Fruit fly (Drosophila melanogaster): Measurements from ENCODE around the gene CG43736.

The CG43736 gene

dm6 chrX:6859756-6860412, 3.8 kb upstream of the CG43736 start (continued):
- TF ChIP-seq pan (optimal IDR thresholded peaks at IDR 0.05) (no peak), pan (GFP tag; optimal IDR thresholded peaks at IDR 0.05 in 1 of 2, IDR thresholded peaks at IDR 0.05 in 1 of 2) (peak in 1 of 2 experiments; percentile 71), pros (GFP tag; optimal IDR thresholded peaks at IDR 0.05) (no peak), CG11398 (GFP tag; optimal IDR thresholded peaks at IDR 0.05) (peak; percentile 45), chinmo (GFP tag; IDR thresholded peaks at IDR 0.05; ENCODE audit: partially characterized antibody) (peak; percentile 83; the same call in 2 of the 4 replicates), ssp (GFP tag; IDR thresholded peaks at IDR 0.05) (peak; percentile 69), CG2129 (GFP tag; IDR thresholded peaks at IDR 0.05; ENCODE audit: partially characterized antibody) (no peak), Eip74EF (GFP tag; optimal IDR thresholded peaks at IDR 0.05) (peak in 1 of 2 experiments; percentile 93), ap (GFP tag; IDR thresholded peaks at IDR 0.05) (peak; percentile 68), CG4360 (GFP tag; IDR thresholded peaks at IDR 0.05) (no peak), E2f2 (GFP tag; IDR thresholded peaks at IDR 0.05) (no peak), Chrac-16 (GFP tag; optimal IDR thresholded peaks at IDR 0.05) (no peak), CG7271 (tag; optimal IDR thresholded peaks at IDR 0.05) (no peak), crp (GFP tag; optimal IDR thresholded peaks at IDR 0.05) (no peak), hkb (optimal IDR thresholded peaks at IDR 0.05) (no peak), hkb (GFP tag; IDR thresholded peaks at IDR 0.05) (peak; percentile 65; the same call in 1 of the 2 replicates), CG9876 (GFP tag; optimal IDR thresholded peaks at IDR 0.05) (no peak), toy (GFP tag; IDR thresholded peaks at IDR 0.05) (peak; percentile 46; the same call in 1 of the 2 replicates), CG11456 (GFP tag; IDR thresholded peaks at IDR 0.05) (peak; percentile 79), dm (GFP tag; optimal IDR thresholded peaks at IDR 0.05) (no peak), CHES-1-like (GFP tag; optimal IDR thresholded peaks at IDR 0.05) (no peak), ash1 (GFP tag; optimal IDR thresholded peaks at IDR 0.05) (no peak), Fer1 (GFP tag; optimal IDR thresholded peaks at IDR 0.05) (peak; percentile 82), CG2202 (tag; optimal IDR thresholded peaks at IDR 0.05) (no peak), CG16779 (GFP tag; IDR thresholded peaks at IDR 0.05) (no peak), CG17328 (GFP tag; IDR thresholded peaks at IDR 0.05) (no peak), nerfin-2 (GFP tag; IDR thresholded peaks at IDR 0.05; ENCODE audit: partially characterized antibody) (no peak), Lim3 (GFP tag; IDR thresholded peaks at IDR 0.05) (no peak), gcm (GFP tag; optimal IDR thresholded peaks at IDR 0.05) (no peak), PHDP (tag; optimal IDR thresholded peaks at IDR 0.05) (peak; percentile 30), Awh (GFP tag; IDR thresholded peaks at IDR 0.05) (peak; percentile 73), Rfx (GFP tag; IDR thresholded peaks at IDR 0.05) (peak; percentile 88), sens-2 (GFP tag; IDR thresholded peaks at IDR 0.05) (no peak), Dll (GFP tag; IDR thresholded peaks at IDR 0.05; ENCODE audit: partially characterized antibody) (no peak), CG10431 (GFP tag; optimal IDR thresholded peaks at IDR 0.05) (no peak), CG31441 (GFP tag; IDR thresholded peaks at IDR 0.05) (peak; percentile 90), HHEX (GFP tag; optimal IDR thresholded peaks at IDR 0.05) (peak; percentile 81), tio (GFP tag; optimal IDR thresholded peaks at IDR 0.05) (no peak), Hr3 (GFP tag; optimal IDR thresholded peaks at IDR 0.05) (peak; percentile 19), br (optimal IDR thresholded peaks at IDR 0.05) (no peak), CG18619 (GFP tag; optimal IDR thresholded peaks at IDR 0.05) (peak; percentile 30), CG7745 (tag; optimal IDR thresholded peaks at IDR 0.05) (no peak), Antp (GFP tag; optimal IDR thresholded peaks at IDR 0.05) (peak; percentile 83), HLH4C (GFP tag; IDR thresholded peaks at IDR 0.05; ENCODE audit: partially characterized antibody) (no peak), CG18764 (GFP tag; optimal IDR thresholded peaks at IDR 0.05) (peak; percentile 66), dan (GFP tag; IDR thresholded peaks at IDR 0.05) (no peak), cg (GFP tag; optimal IDR thresholded peaks at IDR 0.05) (peak; percentile 43), CG12769 (tag; optimal IDR thresholded peaks at IDR 0.05) (peak; percentile 66), CG9609 (GFP tag; optimal IDR thresholded peaks at IDR 0.05) (no peak), Tbp (GFP tag; optimal IDR thresholded peaks at IDR 0.05) (no peak), CG9215 (GFP tag; IDR thresholded peaks at IDR 0.05) (peak; percentile 83)

Data from whole organism, embryonic.